Worm (Caenorhabditis elegans): Measurements from ENCODE around the gene srx-86.

DNA sequence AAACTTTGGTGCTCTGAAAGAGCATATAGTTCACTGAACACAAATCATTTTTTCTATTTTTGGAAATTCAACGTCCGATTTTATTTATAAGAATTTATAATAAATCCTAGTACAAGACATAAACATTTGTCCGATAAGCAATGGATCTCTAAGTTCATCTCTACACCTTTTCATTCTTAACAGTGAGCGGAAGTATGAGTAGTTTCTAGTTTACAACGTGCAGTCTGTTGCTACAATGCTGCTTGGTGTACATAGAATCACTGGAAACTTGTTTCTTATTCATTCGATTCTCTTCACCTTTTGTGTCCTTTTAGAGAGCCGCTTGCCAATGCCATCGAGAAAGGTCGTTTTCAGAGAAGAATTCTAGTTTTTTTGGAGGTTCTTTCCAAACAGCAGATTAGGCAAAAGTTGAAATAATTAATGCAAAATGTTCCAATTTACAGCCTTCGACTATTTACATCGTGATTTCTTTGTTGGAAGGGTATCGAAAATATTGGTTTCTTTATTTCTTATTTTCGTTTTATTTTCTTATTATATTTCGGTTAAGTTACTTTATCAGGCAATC is 35.7 kb upstream of the srx-86 start:
- TF ChIP-seq ref-1 (GFP tag; conservative IDR thresholded peaks at IDR 0.05) (no peak), med-1 (GFP tag; optimal IDR thresholded peaks at IDR 0.05; ENCODE audit: insufficient read depth) (no peak), T22C8.4 (GFP tag; IDR thresholded peaks at IDR 0.05) (no peak), klf-2 (GFP tag; conservative IDR thresholded peaks at IDR 0.05) (no peak), ztf-23 (GFP tag; IDR thresholded peaks at IDR 0.05) (no peak), flt-1 (GFP tag; IDR thresholded peaks at IDR 0.05) (no peak)

All from whole organism, midembryonic.